Fruit fly (Drosophila melanogaster): Measurements from ENCODE around the gene CG16890.

The CG16890 gene

dm6 chr2L:13780109-13780947, 3.8 kb downstream of the CG16890 start, which contains the start of the genes CG9008 and p38b (continued):
- TF ChIP-seq CG2202 (tag; optimal IDR thresholded peaks at IDR 0.05) (peak; percentile 12), D19A (tag; optimal IDR thresholded peaks at IDR 0.05) (peak; percentile 99), Neu2 (GFP tag; optimal IDR thresholded peaks at IDR 0.05; ENCODE audit: borderline replicate concordance) (no peak), crc (GFP tag; optimal IDR thresholded peaks at IDR 0.05) (no peak), CG2199 (GFP tag; IDR thresholded peaks at IDR 0.05) (0 out of 3 replicates have a peak, but pooled peaks have one; percentile 19), CG12104 (GFP tag; optimal IDR thresholded peaks at IDR 0.05) (peak; percentile 90), tap (tag; optimal IDR thresholded peaks at IDR 0.05) (peak; percentile 74), bsh (GFP tag; optimal IDR thresholded peaks at IDR 0.05) (peak; percentile 54 to 75), CoRest (tag; optimal IDR thresholded peaks at IDR 0.05) (peak; percentile 95), Ssrp (tag; optimal IDR thresholded peaks at IDR 0.05) (peak; percentile 87), Rx (GFP tag; IDR thresholded peaks at IDR 0.05) (no peak), kay (GFP tag; optimal IDR thresholded peaks at IDR 0.05) (peak; percentile 42), Sry-β (GFP tag; optimal IDR thresholded peaks at IDR 0.05) (peak; percentile 28), HmgD (GFP tag; optimal IDR thresholded peaks at IDR 0.05) (no peak), Lpt (GFP tag; optimal IDR thresholded peaks at IDR 0.05) (no peak), mirr (GFP tag; optimal IDR thresholded peaks at IDR 0.05) (no peak), Adf1 (GFP tag; IDR thresholded peaks at IDR 0.05) (peak; percentile 23; the same call in 1 of the 2 replicates), CG18262 (tag; optimal IDR thresholded peaks at IDR 0.05) (peak; percentile 94), shn (GFP tag; optimal IDR thresholded peaks at IDR 0.05) (no peak), Atf-2 (GFP tag; optimal IDR thresholded peaks at IDR 0.05) (no peak), Vsx1 (GFP tag; optimal IDR thresholded peaks at IDR 0.05) (peak; percentile 90), Kr (GFP tag; optimal IDR thresholded peaks at IDR 0.05) (no peak), Meics (GFP tag; optimal IDR thresholded peaks at IDR 0.05) (peak; percentile 93), CG33213 (GFP tag; optimal IDR thresholded peaks at IDR 0.05) (no peak), MTF-1 (GFP tag; optimal IDR thresholded peaks at IDR 0.05; ENCODE audit: borderline replicate concordance) (no peak), BtbVII (GFP tag; optimal IDR thresholded peaks at IDR 0.05) (peak; percentile 80), trem (tag; optimal IDR thresholded peaks at IDR 0.05) (peak; percentile 53), CG14050 (GFP tag; IDR thresholded peaks at IDR 0.05) (no peak; the same call in 2 of the 3 replicates), caup (GFP tag; optimal IDR thresholded peaks at IDR 0.05; ENCODE audit: severe bottlenecking) (peak; percentile 82), mld (GFP tag; IDR thresholded peaks at IDR 0.05; ENCODE audit: partially characterized antibody) (no peak), CG14667 (GFP tag; IDR thresholded peaks at IDR 0.05) (peak; percentile 5; the same call in 1 of the 2 replicates), Pdp1 (GFP tag; optimal IDR thresholded peaks at IDR 0.05) (peak in 1 of 2 experiments; percentile 48), chn (GFP tag; optimal IDR thresholded peaks at IDR 0.05) (peak; percentile 21), CG32767 (GFP tag; IDR thresholded peaks at IDR 0.05) (peak; percentile 61), BEAF-32 (GFP tag; optimal IDR thresholded peaks at IDR 0.05) (peak; percentile 61), insv (GFP tag; optimal IDR thresholded peaks at IDR 0.05) (peak; percentile 65 to 95), ftz-f1 (GFP tag; optimal IDR thresholded peaks at IDR 0.05) (no peak), CG6272 (GFP tag; IDR thresholded peaks at IDR 0.05) (peak; percentile 71), CG43689 (GFP tag; IDR thresholded peaks at IDR 0.05) (no peak), CG6791 (GFP tag; IDR thresholded peaks at IDR 0.05; ENCODE audit: partially characterized antibody) (peak; percentile 29; the same call in 1 of the 3 replicates), run (tag; optimal IDR thresholded peaks at IDR 0.05) (peak; percentile 58), pnt (GFP tag; optimal IDR thresholded peaks at IDR 0.05) (no peak), Nf-YA (GFP tag; IDR thresholded peaks at IDR 0.05) (0 out of 2 replicates have a peak, but pooled peaks have one; percentile 10), corto (GFP tag; optimal IDR thresholded peaks at IDR 0.05) (peak; percentile 52), tx (GFP tag; optimal IDR thresholded peaks at IDR 0.05) (no peak), ac (GFP tag; optimal IDR thresholded peaks at IDR 0.05) (no peak), CG12659 (GFP tag; optimal IDR thresholded peaks at IDR 0.05) (peak; percentile 92), CG1603 (tag; optimal IDR thresholded peaks at IDR 0.05) (peak; percentile 40)
